Fruit fly (Drosophila melanogaster): ENCODE data around the gene raskol.

raskol gene

dm6 chrX:17780295-17780694 lies 70.4 kb downstream of the raskol start (continued):
- TF ChIP-seq CG4360 (GFP tag; IDR thresholded peaks at IDR 0.05) (no peak), Xbp1 (GFP tag; optimal IDR thresholded peaks at IDR 0.05) (peak; percentile 28), CG18262 (tag; optimal IDR thresholded peaks at IDR 0.05) (peak; percentile 76), CG1233 (GFP tag; optimal IDR thresholded peaks at IDR 0.05) (peak; percentile 20), CG8290 (GFP tag; optimal IDR thresholded peaks at IDR 0.05) (no peak), CG8290 (tag; optimal IDR thresholded peaks at IDR 0.05) (no peak), CG17385 (GFP tag; optimal IDR thresholded peaks at IDR 0.05) (peak; percentile 8), croc (GFP tag; conservative IDR thresholded peaks at IDR 0.05) (peak; percentile 29; the same call in 2 of the 3 replicates), gt (GFP tag; IDR thresholded peaks at IDR 0.05) (no peak), ken (GFP tag; IDR thresholded peaks at IDR 0.05) (0 out of 3 replicates have a peak, but pooled peaks have one; percentile 19), tup (GFP tag; optimal IDR thresholded peaks at IDR 0.05) (no peak), NK7.1 (GFP tag; optimal IDR thresholded peaks at IDR 0.05) (no peak), Ets97D (GFP tag; optimal IDR thresholded peaks at IDR 0.05) (no peak), CG2875 (GFP tag; optimal IDR thresholded peaks at IDR 0.05) (peak; percentile 22), nmo (GFP tag; optimal IDR thresholded peaks at IDR 0.05) (peak; percentile 64), CG5180 (GFP tag; optimal IDR thresholded peaks at IDR 0.05) (no peak), CG12769 (tag; optimal IDR thresholded peaks at IDR 0.05) (no peak), CG17829 (tag; optimal IDR thresholded peaks at IDR 0.05) (peak; percentile 58), HLHmδ (GFP tag; optimal IDR thresholded peaks at IDR 0.05) (no peak), CG14014 (GFP tag; IDR thresholded peaks at IDR 0.05) (no peak), sna (GFP tag; IDR thresholded peaks at IDR 0.05; ENCODE audit: partially characterized antibody) (no peak), D19A (tag; optimal IDR thresholded peaks at IDR 0.05) (peak; percentile 48), eyg (GFP tag; optimal IDR thresholded peaks at IDR 0.05) (no peak), Ets65A (GFP tag) (peak; percentile 88), chif (GFP tag; optimal IDR thresholded peaks at IDR 0.05) (peak; percentile 19 to 34), CG10209 (GFP tag; optimal IDR thresholded peaks at IDR 0.05) (peak; percentile 25), slbo (GFP tag; IDR thresholded peaks at IDR 0.05) (no peak), Blimp-1 (GFP tag; optimal IDR thresholded peaks at IDR 0.05) (peak; percentile 57), CG14050 (GFP tag; IDR thresholded peaks at IDR 0.05) (no peak), CG18011 (GFP tag; optimal IDR thresholded peaks at IDR 0.05) (no peak), Ssrp (tag; optimal IDR thresholded peaks at IDR 0.05) (peak; percentile 51), CG3726 (GFP tag; IDR thresholded peaks at IDR 0.05) (no peak), Rfx (GFP tag; IDR thresholded peaks at IDR 0.05) (peak; percentile 27; the same call in 1 of the 2 replicates), TFAM (GFP tag; optimal IDR thresholded peaks at IDR 0.05) (no peak), sens (GFP tag) (peak; percentile 71), en (GFP tag; optimal IDR thresholded peaks at IDR 0.05) (no peak), yki (optimal IDR thresholded peaks at IDR 0.05) (no peak), CG18619 (GFP tag; optimal IDR thresholded peaks at IDR 0.05) (peak; percentile 24), CG10274 (GFP tag; optimal IDR thresholded peaks at IDR 0.05) (peak; percentile 95), CG15269 (tag; optimal IDR thresholded peaks at IDR 0.05) (no peak), Myb (GFP tag; optimal IDR thresholded peaks at IDR 0.05) (no peak), lbe (GFP tag; optimal IDR thresholded peaks at IDR 0.05) (no peak), ttk (GFP tag; IDR thresholded peaks at IDR 0.05) (no peak), CG2116 (GFP tag; optimal IDR thresholded peaks at IDR 0.05) (no peak), Atf-2 (GFP tag; optimal IDR thresholded peaks at IDR 0.05) (no peak), HLH3B (GFP tag; IDR thresholded peaks at IDR 0.05) (no peak), fu2 (GFP tag; optimal IDR thresholded peaks at IDR 0.05) (no peak), inv (GFP tag; IDR thresholded peaks at IDR 0.05; ENCODE audit: partially characterized antibody) (no peak), prd (optimal IDR thresholded peaks at IDR 0.05) (no peak), prd (GFP tag; IDR thresholded peaks at IDR 0.05) (peak; percentile 22; the same call in 1 of the 3 replicates), ems (GFP tag; optimal IDR thresholded peaks at IDR 0.05) (peak; percentile 7), pan (optimal IDR thresholded peaks at IDR 0.05) (no peak), pan (GFP tag; optimal IDR thresholded peaks at IDR 0.05 in 1 of 2, IDR thresholded peaks at IDR 0.05 in 1 of 2) (no peak)
